Fruit fly (Drosophila melanogaster): ENCODE measurements around the gene Cyp4ae1.

DNA sequence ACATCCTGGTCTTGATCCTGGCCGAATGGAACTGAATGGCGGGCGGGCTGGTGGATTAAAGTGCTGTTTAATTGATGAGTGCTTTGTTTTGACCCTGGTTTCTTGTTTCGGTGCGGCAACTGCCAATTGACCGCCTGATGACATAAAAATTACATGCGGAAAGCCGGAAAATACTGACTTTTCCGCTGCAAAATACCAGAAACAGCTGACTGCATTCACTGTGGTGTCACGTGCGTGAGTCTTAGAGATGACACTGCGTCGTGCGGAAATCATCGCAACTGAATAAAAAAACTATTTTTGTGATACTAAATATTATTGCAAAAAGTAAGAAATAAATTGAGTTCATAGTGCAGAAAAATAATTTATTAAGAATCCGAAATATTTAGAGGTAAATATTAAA lies 29.3 kb upstream of the Cyp4ae1 start, which contains the start of gene bcn92:
- TF ChIP-seq CG8478 (optimal IDR thresholded peaks at IDR 0.05) (no peak), pan (optimal IDR thresholded peaks at IDR 0.05) (no peak), usp (GFP tag; optimal IDR thresholded peaks at IDR 0.05) (no peak)

Data from whole organism.